Fruit fly (Drosophila melanogaster): ENCODE results near the gene Gnpnat.

Gnpnat gene

DNA sequence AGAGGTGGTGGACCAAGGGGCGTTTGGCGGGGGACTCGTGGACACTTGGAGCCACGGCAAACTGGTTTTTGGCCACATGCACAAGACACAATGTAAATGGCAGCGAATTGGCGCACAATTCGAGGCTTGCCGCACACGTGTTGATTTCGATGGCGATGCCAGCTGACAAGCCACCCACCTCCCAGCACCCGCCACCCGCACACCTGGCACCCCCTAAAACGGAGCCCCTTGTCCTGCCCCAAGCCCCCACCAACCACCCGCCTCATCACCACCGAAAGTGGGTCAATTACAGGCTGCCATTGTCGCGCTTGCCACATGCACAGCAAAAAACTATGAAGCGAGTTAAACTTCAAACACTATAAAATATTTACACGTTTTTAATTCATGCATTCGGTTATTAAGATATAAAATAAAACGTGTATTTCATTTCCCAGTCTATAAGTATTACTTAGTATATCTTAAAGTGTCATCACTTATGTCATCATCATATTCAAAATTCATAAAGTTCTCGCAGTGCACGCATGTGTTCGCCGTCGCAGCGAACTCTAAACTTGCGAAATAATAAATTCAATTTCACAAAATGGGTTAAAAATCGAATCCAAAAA is 20.2 kb downstream of the Gnpnat start:
- TF ChIP-seq Sin3A (optimal IDR thresholded peaks at IDR 0.05): no peak
- no peak for TF ChIP-seq insv (optimal IDR thresholded peaks at IDR 0.05)
- no peak for TF ChIP-seq psq (optimal IDR thresholded peaks at IDR 0.05)

DNA sequence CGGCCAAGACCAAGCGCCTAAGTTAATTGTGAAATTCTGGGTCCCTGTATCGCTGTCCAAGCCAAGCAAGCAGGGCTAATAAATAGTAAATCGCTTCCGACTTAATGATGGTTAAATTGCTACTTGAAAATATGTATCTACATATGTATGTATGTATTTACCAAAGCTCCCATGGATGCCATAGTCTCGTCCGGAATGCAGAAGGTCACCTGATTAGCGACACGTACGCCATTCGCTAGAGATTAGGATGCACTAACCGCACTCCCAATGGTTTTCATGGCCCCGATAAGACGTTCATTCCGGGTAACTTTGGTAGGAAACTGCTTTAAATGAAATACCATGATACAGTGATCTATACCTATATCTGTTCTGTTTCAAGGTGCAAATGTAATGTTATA is 20.7 kb downstream of the Gnpnat start:
- no peak for TF ChIP-seq ttk (optimal IDR thresholded peaks at IDR 0.05)
- no peak for TF ChIP-seq Myc (optimal IDR thresholded peaks at IDR 0.05)
- no peak for TF ChIP-seq h (optimal IDR thresholded peaks at IDR 0.05)
- no peak for TF ChIP-seq psq (optimal IDR thresholded peaks at IDR 0.05)
- no peak for TF ChIP-seq insv (optimal IDR thresholded peaks at IDR 0.05)
- TF ChIP-seq Sin3A (optimal IDR thresholded peaks at IDR 0.05): no peak

DNA sequence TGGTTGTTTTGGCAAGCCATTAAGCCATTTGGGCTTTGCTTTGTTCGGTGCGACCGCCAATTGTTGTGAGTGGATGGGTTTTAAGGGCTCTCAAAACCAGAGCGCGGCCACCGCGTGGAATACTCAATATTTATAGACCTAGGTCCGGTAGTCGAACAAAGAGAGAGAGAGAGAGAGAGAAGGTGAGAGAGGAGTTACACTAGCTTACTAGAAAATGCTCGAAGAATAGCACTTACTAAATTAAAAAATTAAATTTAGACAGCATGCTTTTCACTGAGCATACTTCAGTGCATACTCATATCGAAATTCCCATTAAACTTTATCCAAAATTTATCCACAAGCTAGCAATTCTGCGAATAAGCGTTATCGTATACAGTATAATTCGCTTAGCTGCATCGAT is 22.0 kb downstream of the Gnpnat start:
- TF ChIP-seq Myc (optimal IDR thresholded peaks at IDR 0.05) (no peak), ttk (optimal IDR thresholded peaks at IDR 0.05) (no peak)

DNA sequence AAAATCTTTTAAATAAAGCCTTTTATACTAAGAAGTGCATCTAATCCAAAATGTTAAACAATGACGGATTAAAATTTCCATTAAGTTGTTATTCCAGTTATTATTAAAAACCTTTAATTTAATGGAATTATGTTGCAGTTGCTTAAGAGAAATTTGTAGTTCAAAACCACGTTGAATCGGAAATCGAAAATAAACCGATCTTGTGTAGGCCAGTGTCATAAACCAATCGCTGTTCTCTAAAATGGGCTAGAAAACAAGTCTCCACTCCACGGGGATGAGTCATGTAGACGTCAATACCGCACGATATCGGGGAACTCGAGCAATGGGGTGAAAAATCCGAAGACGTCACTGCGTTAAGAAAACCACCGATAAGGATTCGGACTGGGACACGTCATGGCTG is 23.5 kb downstream of the Gnpnat start:
- TF ChIP-seq ttk (optimal IDR thresholded peaks at IDR 0.05) (no peak), psq (optimal IDR thresholded peaks at IDR 0.05) (no peak), Sin3A (optimal IDR thresholded peaks at IDR 0.05) (no peak), h (optimal IDR thresholded peaks at IDR 0.05) (no peak)

DNA sequence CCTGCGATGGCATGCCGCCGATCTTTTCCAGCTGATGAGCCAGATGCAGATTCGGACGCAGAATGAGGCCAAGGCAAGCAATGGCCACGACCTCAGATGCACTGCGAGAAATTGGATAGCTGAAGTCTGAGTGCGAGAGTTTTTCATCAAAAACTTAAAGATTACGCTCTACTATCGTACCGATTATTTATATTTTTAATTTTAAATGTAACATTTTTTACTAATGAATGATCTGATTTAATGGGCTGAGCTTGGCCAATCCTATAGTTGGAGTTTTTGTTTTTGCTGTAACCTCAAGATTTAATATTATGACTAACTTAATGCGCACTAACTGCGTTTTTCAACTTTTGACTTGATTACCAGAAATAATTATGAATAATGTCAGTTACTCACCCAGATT is 24.2 kb downstream of the Gnpnat start:
- TF ChIP-seq Myc (optimal IDR thresholded peaks at IDR 0.05) (no peak), h (optimal IDR thresholded peaks at IDR 0.05) (no peak), psq (optimal IDR thresholded peaks at IDR 0.05) (no peak)

DNA sequence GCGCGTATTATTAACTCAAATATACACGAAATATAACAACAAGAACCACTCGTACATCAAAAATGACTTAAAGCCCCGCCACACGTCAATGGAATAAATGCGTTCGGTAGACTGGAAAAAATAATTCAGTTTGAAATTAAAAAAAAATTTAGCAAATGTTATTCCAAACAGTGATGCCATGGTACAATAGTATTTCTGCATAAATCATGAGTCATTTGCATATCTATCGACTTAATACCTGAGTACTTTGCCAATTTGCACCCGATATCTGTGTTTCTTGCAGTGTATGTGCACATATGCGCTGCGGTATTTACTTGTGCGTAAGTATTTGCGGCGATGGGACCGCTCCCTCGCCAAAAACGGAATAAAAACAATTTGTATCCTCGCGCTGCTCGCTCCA is 25.1 kb downstream of the Gnpnat start:
- no peak for TF ChIP-seq Myc (optimal IDR thresholded peaks at IDR 0.05)
- no peak for TF ChIP-seq psq (optimal IDR thresholded peaks at IDR 0.05)
- TF ChIP-seq insv (optimal IDR thresholded peaks at IDR 0.05): no peak
- no peak for TF ChIP-seq ttk (optimal IDR thresholded peaks at IDR 0.05)
- TF ChIP-seq h (optimal IDR thresholded peaks at IDR 0.05): no peak
- TF ChIP-seq Sin3A (optimal IDR thresholded peaks at IDR 0.05): no peak

DNA sequence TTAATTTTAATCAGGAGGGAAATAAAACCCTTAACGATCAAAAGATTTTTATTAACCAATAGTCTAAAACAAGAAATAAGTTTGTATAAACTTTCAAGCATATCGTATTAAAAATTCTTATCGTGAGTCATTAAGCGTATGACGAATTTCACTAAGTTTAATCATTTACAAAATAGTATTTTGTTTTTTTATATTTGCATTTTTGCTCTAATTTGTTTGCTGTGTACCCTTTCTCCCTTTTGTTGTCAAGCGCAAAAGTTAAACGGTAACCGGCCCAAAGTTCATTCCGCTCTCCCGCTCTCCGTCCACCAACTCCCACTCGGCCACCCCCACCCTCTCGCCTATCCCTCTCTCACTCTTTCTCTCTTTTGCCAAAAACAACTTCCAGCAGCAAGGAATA is 25.7 kb downstream of the Gnpnat start:
- no peak for TF ChIP-seq insv (optimal IDR thresholded peaks at IDR 0.05)
- no peak for TF ChIP-seq Myc (optimal IDR thresholded peaks at IDR 0.05)
- no peak for TF ChIP-seq Sin3A (optimal IDR thresholded peaks at IDR 0.05)
- no peak for TF ChIP-seq h (optimal IDR thresholded peaks at IDR 0.05)
- no peak for TF ChIP-seq psq (optimal IDR thresholded peaks at IDR 0.05)
- TF ChIP-seq ttk (optimal IDR thresholded peaks at IDR 0.05): no peak

DNA sequence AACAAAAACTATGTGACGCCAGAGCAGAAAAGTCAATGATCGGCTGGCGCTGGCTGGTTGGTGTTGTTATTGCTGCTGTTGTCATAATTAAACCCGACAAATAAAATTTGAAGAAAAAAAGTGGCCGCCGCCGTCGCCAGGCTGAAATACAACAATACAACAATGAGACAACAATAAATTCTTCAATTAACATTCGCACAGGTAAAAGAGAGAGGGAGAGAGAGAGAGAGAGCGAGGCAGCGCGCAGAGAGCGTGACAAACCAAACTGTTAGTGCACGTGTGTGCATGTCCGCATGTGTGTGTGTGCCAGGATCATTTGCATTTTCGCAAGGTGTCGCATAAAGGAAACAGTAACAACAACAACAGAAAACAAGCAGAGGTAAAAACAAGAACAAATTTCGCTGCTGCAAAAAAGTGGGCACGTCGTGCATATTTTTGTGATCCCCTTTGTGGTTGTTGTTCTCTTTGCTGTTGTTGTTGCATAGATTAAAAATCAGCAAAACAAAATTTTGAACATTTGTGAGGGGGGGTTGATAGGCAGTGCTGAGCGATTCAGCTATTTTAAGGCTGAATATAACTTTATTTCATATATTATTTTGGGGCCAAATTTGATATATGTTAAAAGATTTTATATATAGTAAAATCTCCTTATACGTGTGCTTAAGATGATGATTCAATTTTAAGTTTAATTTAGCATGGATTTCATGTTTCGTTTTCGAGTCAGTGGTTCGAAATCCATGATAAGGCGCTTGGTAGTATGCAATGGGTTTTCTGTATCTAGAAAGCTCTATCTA is 26.4 kb downstream of the Gnpnat start:
- TF ChIP-seq h (optimal IDR thresholded peaks at IDR 0.05) (no peak), ttk (optimal IDR thresholded peaks at IDR 0.05) (no peak)

DNA sequence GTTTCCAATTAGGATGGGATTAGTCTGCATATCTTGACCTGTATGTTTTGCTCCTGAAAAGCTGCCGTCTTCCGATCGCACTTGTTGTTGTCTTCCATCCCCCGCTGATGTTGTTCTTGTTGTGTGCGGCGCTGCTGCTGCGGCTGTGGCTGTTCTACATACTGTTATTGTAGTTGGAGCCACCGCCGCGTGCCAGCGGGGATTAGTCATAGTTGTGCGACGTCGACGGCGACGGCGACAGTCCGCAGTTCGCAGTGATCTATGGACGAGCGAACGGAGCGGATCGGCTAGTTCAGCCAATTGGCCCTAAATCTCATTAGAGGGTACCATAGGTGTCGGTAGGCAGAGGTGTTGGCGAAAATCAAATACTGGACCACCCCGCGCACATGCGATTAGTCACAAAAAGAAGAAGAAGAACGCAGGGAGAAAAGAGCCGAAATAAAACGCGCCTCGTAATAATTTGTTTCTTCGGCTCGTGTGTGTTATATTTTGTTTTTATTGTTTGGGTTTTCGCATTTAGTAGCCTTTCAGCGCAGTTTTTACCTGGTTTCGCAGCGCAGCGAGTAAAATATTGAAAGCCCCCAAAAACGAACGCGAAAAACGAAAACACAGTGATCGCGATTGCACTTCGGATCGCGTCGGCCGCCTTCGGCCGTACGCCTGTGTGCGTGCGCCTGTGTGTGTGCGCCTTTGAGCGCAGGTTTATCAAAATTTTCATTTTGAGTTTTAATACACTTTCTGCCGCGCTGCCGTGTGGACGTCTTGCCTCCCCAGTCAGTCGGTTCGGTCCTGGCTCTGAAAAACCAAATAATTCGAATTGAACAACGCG is 27.4 kb downstream of the Gnpnat start, which contains the start of gene kay:
Gene kay, plus strand, starts transcription at position 729 of the 829 bp plus-strand sequence.
- no peak for TF ChIP-seq psq (optimal IDR thresholded peaks at IDR 0.05)
- no peak for TF ChIP-seq Myc (optimal IDR thresholded peaks at IDR 0.05)
- no peak for TF ChIP-seq insv (optimal IDR thresholded peaks at IDR 0.05)
- no peak for TF ChIP-seq Sin3A (optimal IDR thresholded peaks at IDR 0.05)

DNA sequence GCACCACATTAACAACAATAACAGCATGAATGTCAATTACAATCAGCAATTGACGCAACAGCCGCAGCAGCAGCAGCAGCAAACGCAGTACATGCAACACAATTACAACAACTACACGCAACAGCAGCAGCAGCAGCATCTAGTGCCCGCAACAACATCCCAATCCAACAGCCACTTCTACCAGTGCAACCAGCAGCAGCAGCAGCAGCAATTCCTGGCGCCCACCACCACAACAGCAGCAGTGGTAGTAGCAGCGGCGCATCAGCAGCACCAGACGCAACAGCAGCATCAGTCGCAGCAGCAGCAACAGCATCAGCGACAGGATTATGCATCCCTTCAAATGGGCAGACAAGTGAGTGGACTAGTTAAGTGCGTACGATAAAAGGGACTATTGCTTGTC is 29.2 kb downstream of the Gnpnat start:
- TF ChIP-seq ttk (optimal IDR thresholded peaks at IDR 0.05) (no peak), Myc (optimal IDR thresholded peaks at IDR 0.05) (no peak), h (optimal IDR thresholded peaks at IDR 0.05) (no peak), Sin3A (optimal IDR thresholded peaks at IDR 0.05) (no peak), insv (optimal IDR thresholded peaks at IDR 0.05) (no peak), psq (optimal IDR thresholded peaks at IDR 0.05) (no peak)

DNA sequence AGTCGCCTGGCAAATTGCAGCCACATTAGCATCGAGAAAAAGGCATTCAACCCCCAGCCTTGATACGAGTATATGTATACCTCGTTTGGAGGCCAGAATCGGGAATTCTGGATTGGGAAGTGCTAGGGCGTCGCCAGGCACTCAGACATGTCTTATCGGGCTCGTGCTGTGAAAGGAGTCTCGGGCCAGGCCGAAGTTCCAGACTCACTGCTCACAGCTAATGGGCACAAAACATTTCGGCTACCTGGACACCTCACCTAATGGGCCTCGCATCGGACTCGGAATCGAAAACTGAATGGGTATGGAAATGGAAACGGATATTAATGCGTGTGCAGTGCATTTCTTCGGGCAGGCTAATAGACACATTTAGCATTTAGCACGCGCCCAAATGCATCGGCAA is 32.9 kb downstream of the Gnpnat start:
- TF ChIP-seq psq (optimal IDR thresholded peaks at IDR 0.05) (no peak), insv (optimal IDR thresholded peaks at IDR 0.05) (no peak), ttk (optimal IDR thresholded peaks at IDR 0.05) (no peak), h (optimal IDR thresholded peaks at IDR 0.05) (no peak), Sin3A (optimal IDR thresholded peaks at IDR 0.05) (no peak), Myc (optimal IDR thresholded peaks at IDR 0.05) (no peak)

DNA sequence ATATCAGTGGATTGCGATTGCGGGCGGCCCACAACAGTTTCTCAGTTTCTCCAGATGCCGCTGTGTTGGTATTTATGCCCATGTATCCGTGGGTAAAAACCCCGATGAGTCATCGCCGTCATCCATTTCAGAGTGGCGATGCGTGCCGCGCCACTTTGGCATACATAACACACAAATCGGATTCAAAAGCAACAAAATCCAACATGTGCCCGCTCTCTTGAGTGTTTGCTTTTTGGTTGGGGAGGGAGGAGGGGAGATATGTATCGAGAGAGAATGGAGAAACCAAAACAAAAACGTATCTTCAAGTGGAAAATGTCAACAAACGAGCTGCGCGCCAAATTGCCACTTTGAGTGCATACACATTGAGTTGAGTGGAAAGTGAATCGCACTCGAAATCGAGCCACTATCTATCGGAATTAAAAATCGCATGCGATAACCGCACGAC is 33.6 kb downstream of the Gnpnat start:
- TF ChIP-seq Sin3A (optimal IDR thresholded peaks at IDR 0.05) (no peak), ttk (optimal IDR thresholded peaks at IDR 0.05) (no peak), insv (optimal IDR thresholded peaks at IDR 0.05) (no peak), psq (optimal IDR thresholded peaks at IDR 0.05) (no peak), h (optimal IDR thresholded peaks at IDR 0.05) (no peak), Myc (optimal IDR thresholded peaks at IDR 0.05) (no peak)

All from Kc167 (cell line).